Worm (Caenorhabditis elegans): ENCODE data around the gene Y66H1A.5.

Y66H1A.5 gene

ce11 chrIV:428869-429268, at the start of gene Y66H1A.5:
Y66H1A.5 (minus strand) TSS chrIV:429133.
- TF ChIP-seq Y55F3AM.14 (GFP tag; optimal IDR thresholded peaks at IDR 0.05), result no peak
- no peak for TF ChIP-seq crh-2 (tag; optimal IDR thresholded peaks at IDR 0.05)
- TF ChIP-seq fos-1 (tag; optimal IDR thresholded peaks at IDR 0.05), result peak; percentile 57

- TF ChIP-seq sem-4 (tag; optimal IDR thresholded peaks at IDR 0.05), result no peak
- TF ChIP-seq ZK546.5 (tag; optimal IDR thresholded peaks at IDR 0.05), result no peak
Observed at ce11 chrIV:468307-468706, 39.4 kb upstream of the Y66H1A.5 start.

ce11 chrIV:467291-467690, 38.4 kb upstream of the Y66H1A.5 start:
- TF ChIP-seq elt-3 (tag; optimal IDR thresholded peaks at IDR 0.05) (no peak), blmp-1 (tag; optimal IDR thresholded peaks at IDR 0.05; ENCODE audit: insufficient read depth) (no peak), alr-1 (tag; optimal IDR thresholded peaks at IDR 0.05) (no peak), nhr-77 (tag; optimal IDR thresholded peaks at IDR 0.05) (no peak), fos-1 (tag; optimal IDR thresholded peaks at IDR 0.05) (no peak), lin-13 (GFP tag; optimal IDR thresholded peaks at IDR 0.05) (no peak), lin-11 (tag; optimal IDR thresholded peaks at IDR 0.05) (no peak), sma-3 (GFP tag; optimal IDR thresholded peaks at IDR 0.05) (no peak), nhr-12 (tag; optimal IDR thresholded peaks at IDR 0.05) (no peak), Y55F3AM.14 (GFP tag; optimal IDR thresholded peaks at IDR 0.05) (no peak), ztf-4 (tag; optimal IDR thresholded peaks at IDR 0.05) (no peak), mab-5 (tag; optimal IDR thresholded peaks at IDR 0.05) (no peak), mdl-1 (tag; optimal IDR thresholded peaks at IDR 0.05) (no peak), R02D3.7 (tag; optimal IDR thresholded peaks at IDR 0.05) (no peak), peb-1 (tag; optimal IDR thresholded peaks at IDR 0.05) (no peak), unc-55 (GFP tag; optimal IDR thresholded peaks at IDR 0.05) (no peak), nhr-129 (tag; optimal IDR thresholded peaks at IDR 0.05) (no peak), ceh-82 (tag; optimal IDR thresholded peaks at IDR 0.05) (no peak)

- TF ChIP-seq nhr-12 (tag; optimal IDR thresholded peaks at IDR 0.05) (no peak), ztf-11 (tag; optimal IDR thresholded peaks at IDR 0.05) (no peak), skn-1 (tag; optimal IDR thresholded peaks at IDR 0.05) (no peak), gmeb-1 (tag; optimal IDR thresholded peaks at IDR 0.05) (no peak), elt-3 (tag; optimal IDR thresholded peaks at IDR 0.05) (no peak), nhr-237 (tag; optimal IDR thresholded peaks at IDR 0.05) (no peak), crh-2 (tag; optimal IDR thresholded peaks at IDR 0.05) (no peak), blmp-1 (tag; optimal IDR thresholded peaks at IDR 0.05; ENCODE audit: insufficient read depth) (no peak), sma-9 (GFP tag; optimal IDR thresholded peaks at IDR 0.05) (no peak), sma-9 (tag; optimal IDR thresholded peaks at IDR 0.05) (no peak), ztf-4 (tag; optimal IDR thresholded peaks at IDR 0.05) (no peak), C34F6.9 (tag; optimal IDR thresholded peaks at IDR 0.05) (no peak), R02D3.7 (tag; optimal IDR thresholded peaks at IDR 0.05) (no peak), ztf-1 (GFP tag; conservative IDR thresholded peaks at IDR 0.05) (no peak), aly-2 (tag; optimal IDR thresholded peaks at IDR 0.05) (no peak), fos-1 (tag; optimal IDR thresholded peaks at IDR 0.05) (no peak), peb-1 (tag; optimal IDR thresholded peaks at IDR 0.05) (no peak), egl-27 (tag; optimal IDR thresholded peaks at IDR 0.05) (no peak), sma-3 (GFP tag; optimal IDR thresholded peaks at IDR 0.05) (no peak)
Observed at ce11 chrIV:466569-466968, 37.6 kb upstream of the Y66H1A.5 start.

- TF ChIP-seq ztf-4 (tag; optimal IDR thresholded peaks at IDR 0.05) (no peak), lin-39 (tag; optimal IDR thresholded peaks at IDR 0.05) (no peak), alr-1 (tag; optimal IDR thresholded peaks at IDR 0.05) (no peak), nhr-10 (tag; optimal IDR thresholded peaks at IDR 0.05) (no peak), lin-11 (tag; optimal IDR thresholded peaks at IDR 0.05) (no peak), F13H6.1 (tag; optimal IDR thresholded peaks at IDR 0.05) (no peak), nhr-25 (tag; optimal IDR thresholded peaks at IDR 0.05) (no peak), snpc-4 (tag; optimal IDR thresholded peaks at IDR 0.05) (no peak), ceh-82 (tag; optimal IDR thresholded peaks at IDR 0.05) (no peak), unc-39 (tag; optimal IDR thresholded peaks at IDR 0.05) (no peak)
Observed at ce11 chrIV:462050-462449, 33.1 kb upstream of the Y66H1A.5 start.

Measured in whole organism, L2 larva.